Fruit fly (Drosophila melanogaster): ENCODE data around the gene CG8997.

Gene CG8997

DNA sequence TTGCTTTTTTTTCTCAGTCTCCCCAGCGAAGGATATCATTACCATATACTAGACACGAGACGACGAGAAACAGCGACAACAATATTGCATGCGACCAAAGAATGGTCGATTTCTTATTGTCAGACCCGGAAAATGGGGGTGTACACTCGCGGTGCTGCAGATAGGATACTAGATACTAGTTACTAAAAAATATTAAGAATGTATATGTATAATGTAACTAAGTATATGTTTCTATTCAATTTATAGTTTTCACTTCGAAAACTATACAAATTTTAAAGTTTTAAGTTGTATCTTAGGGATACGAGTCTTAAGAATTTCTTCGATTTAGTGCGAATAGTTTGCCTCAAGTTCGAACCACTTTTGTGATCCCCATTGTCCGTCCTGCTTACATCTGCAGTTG, 48.3 kb upstream of the CG8997 start (continued):
- TF ChIP-seq crc (GFP tag; optimal IDR thresholded peaks at IDR 0.05): no peak
- TF ChIP-seq h (optimal IDR thresholded peaks at IDR 0.05): no peak
- peak; percentile 4 for TF ChIP-seq nerfin-1 (tag; optimal IDR thresholded peaks at IDR 0.05)
- peak in 1 of 3 experiments; percentile 29 for TF ChIP-seq lola (GFP tag; optimal IDR thresholded peaks at IDR 0.05)
- peak; percentile 30 for TF ChIP-seq Oli (tag; optimal IDR thresholded peaks at IDR 0.05)
- peak; percentile 23 for TF ChIP-seq CG1233 (GFP tag; optimal IDR thresholded peaks at IDR 0.05)
- no peak for TF ChIP-seq tll (GFP tag; optimal IDR thresholded peaks at IDR 0.05)
- TF ChIP-seq ken (GFP tag; IDR thresholded peaks at IDR 0.05): no peak
- no peak for TF ChIP-seq CG4617 (GFP tag; optimal IDR thresholded peaks at IDR 0.05; ENCODE audit: borderline replicate concordance)
- no peak for TF ChIP-seq cg (GFP tag; optimal IDR thresholded peaks at IDR 0.05)
- peak; percentile 68 for TF ChIP-seq CG10979 (tag; optimal IDR thresholded peaks at IDR 0.05)
- peak; percentile 46 for TF ChIP-seq phol (tag; optimal IDR thresholded peaks at IDR 0.05)
- no peak for TF ChIP-seq CG3995 (GFP tag; optimal IDR thresholded peaks at IDR 0.05)
- peak; percentile 17 for TF ChIP-seq dmrt11E (tag; optimal IDR thresholded peaks at IDR 0.05)
- no peak for TF ChIP-seq CG12219 (GFP tag; optimal IDR thresholded peaks at IDR 0.05)
- peak; percentile 58 for TF ChIP-seq row (GFP tag; IDR thresholded peaks at IDR 0.05)
- no peak for TF ChIP-seq CG7745 (tag; optimal IDR thresholded peaks at IDR 0.05)
- 0 out of 2 replicates have a peak, but pooled peaks have one; percentile 35 for TF ChIP-seq Ptx1 (GFP tag; IDR thresholded peaks at IDR 0.05)
- peak; percentile 41; the same call in 1 of the 3 replicates for TF ChIP-seq CG11695 (GFP tag; IDR thresholded peaks at IDR 0.05)
- TF ChIP-seq CG12391 (tag; optimal IDR thresholded peaks at IDR 0.05): peak; percentile 44
- 0 out of 2 replicates have a peak, but pooled peaks have one; percentile 20 for TF ChIP-seq Drgx (GFP tag; IDR thresholded peaks at IDR 0.05)
- TF ChIP-seq CG16863 (GFP tag; optimal IDR thresholded peaks at IDR 0.05): no peak
- peak; percentile 45 for TF ChIP-seq CG7556 (GFP tag; optimal IDR thresholded peaks at IDR 0.05)
- no peak for TF ChIP-seq gt (GFP tag; IDR thresholded peaks at IDR 0.05)
- no peak for TF ChIP-seq Hsf (GFP tag; optimal IDR thresholded peaks at IDR 0.05)
- no peak for TF ChIP-seq CG2199 (GFP tag; IDR thresholded peaks at IDR 0.05)
- no peak for TF ChIP-seq CG8924 (tag; optimal IDR thresholded peaks at IDR 0.05)
- TF ChIP-seq prd (optimal IDR thresholded peaks at IDR 0.05): no peak
- peak; percentile 25; the same call in 2 of the 3 replicates for TF ChIP-seq prd (GFP tag; IDR thresholded peaks at IDR 0.05)

DNA sequence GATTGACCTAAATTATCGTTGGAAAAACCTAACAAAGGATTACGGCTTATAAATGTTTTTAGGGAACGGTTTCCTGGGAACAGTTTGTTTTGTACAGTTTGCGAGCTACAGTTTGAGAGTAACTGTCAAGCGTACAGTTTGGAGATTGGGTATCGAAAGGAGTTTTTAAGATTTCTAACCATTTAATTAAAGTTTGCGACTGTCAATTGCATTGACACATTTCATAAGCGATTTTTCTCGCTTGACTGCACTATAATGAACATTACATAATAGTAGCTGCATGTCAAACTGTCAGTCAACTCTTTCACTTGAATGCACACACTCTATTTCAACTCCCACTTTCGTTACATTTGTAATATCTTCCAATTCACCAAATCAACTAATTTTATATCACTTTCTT, 47.7 kb upstream of the CG8997 start:
- TF ChIP-seq CG2678 (tag; optimal IDR thresholded peaks at IDR 0.05): no peak
- TF ChIP-seq chinmo (GFP tag; IDR thresholded peaks at IDR 0.05; ENCODE audit: partially characterized antibody): no peak
- TF ChIP-seq knrl (GFP tag; IDR thresholded peaks at IDR 0.05; ENCODE audit: partially characterized antibody): 0 out of 3 replicates have a peak, but pooled peaks have one; percentile 22
- peak; percentile 20 for TF ChIP-seq grau (tag; optimal IDR thresholded peaks at IDR 0.05)
- TF ChIP-seq Opbp (GFP tag; IDR thresholded peaks at IDR 0.05; ENCODE audit: partially characterized antibody): peak; percentile 34; the same call in 1 of the 3 replicates
- peak; percentile 2 for TF ChIP-seq dm (GFP tag; optimal IDR thresholded peaks at IDR 0.05)
- 0 out of 3 replicates have a peak, but pooled peaks have one; percentile 43 for TF ChIP-seq CG7963 (GFP tag; IDR thresholded peaks at IDR 0.05; ENCODE audit: partially characterized antibody)
- TF ChIP-seq cad (GFP tag; optimal IDR thresholded peaks at IDR 0.05): peak; percentile 93
- peak in 1 of 2 experiments; percentile 78 for TF ChIP-seq Pdp1 (GFP tag; optimal IDR thresholded peaks at IDR 0.05)
- TF ChIP-seq stwl (tag; optimal IDR thresholded peaks at IDR 0.05): peak; percentile 27
- TF ChIP-seq lov (optimal IDR thresholded peaks at IDR 0.05): peak; percentile 84
- no peak for TF ChIP-seq lov (GFP tag; IDR thresholded peaks at IDR 0.05)
- peak; percentile 99 for TF ChIP-seq CG6654 (GFP tag; optimal IDR thresholded peaks at IDR 0.05)
- 0 out of 3 replicates have a peak, but pooled peaks have one; percentile 11 for TF ChIP-seq HLH4C (GFP tag; IDR thresholded peaks at IDR 0.05; ENCODE audit: partially characterized antibody)
- no peak for TF ChIP-seq lab (GFP tag; optimal IDR thresholded peaks at IDR 0.05)
